Fruit fly (Drosophila melanogaster) whole organism, prepupa: ENCODE data around the gene CG5246.

ENCODE experiments used
- Blimp-1 ChIP-seq: fragments of 200-800 bp; sonication (Bioruptor generic); optimal IDR thresholded peaks from 3 replicates; lab custom pipeline; 2017; ENCODE audit warnings: missing biosample characterization, missing genetic modification characterization, mild to moderate bottlenecking, moderate library complexity, missing genetic modification reagents
- CG10669 ChIP-seq: fragments of 200-800 bp; sonication (Bioruptor generic); optimal IDR thresholded peaks from 3 replicates; lab custom pipeline; 2018; ENCODE audit warnings: missing biosample characterization, mild to moderate bottlenecking, missing genetic modification characterization, moderate library complexity
- CG11762 ChIP-seq: fragments of 200-800 bp; sonication (Bioruptor generic); optimal IDR thresholded peaks from 3 replicates; lab custom pipeline; 2016; ENCODE audit warnings: missing biosample characterization, missing genetic modification characterization; ENCODE audit not compliant: insufficient read depth
- CG15336 ChIP-seq: fragments of 200-800 bp; sonication (Bioruptor generic); IDR thresholded peaks from 2 replicates; pipeline ENCODE4 v1.3.6; 2022; ENCODE audit warnings: missing biosample characterization, missing genetic modification characterization
- CG16779 ChIP-seq: fragments of 200-800 bp; sonication (Bioruptor generic); optimal IDR thresholded peaks from 3 replicates; lab custom pipeline; 2017; ENCODE audit warnings: missing biosample characterization, mild to moderate bottlenecking, missing genetic modification characterization
- CG3032 ChIP-seq: fragments of 200-800 bp; optimal IDR thresholded peaks from 2 replicates; lab custom pipeline; 2019; ENCODE audit warnings: missing biosample characterization, mild to moderate bottlenecking, missing genetic modification characterization, moderate library complexity
- CG31627 ChIP-seq: fragments of 200-800 bp; sonication (Bioruptor generic); optimal IDR thresholded peaks from 3 replicates; lab custom pipeline; 2016; ENCODE audit warnings: missing biosample characterization, missing genetic modification characterization
- CG34406 ChIP-seq: fragments of 200-800 bp; sonication (Bioruptor generic); optimal IDR thresholded peaks from 3 replicates; lab custom pipeline; 2016; ENCODE audit warnings: missing biosample characterization, missing genetic modification characterization
- CG3919 ChIP-seq: fragments of 200-800 bp; sonication (Bioruptor generic); optimal IDR thresholded peaks from 3 replicates; lab custom pipeline; 2016; ENCODE audit warnings: missing biosample characterization, missing genetic modification characterization
- CG4318 ChIP-seq: fragments of 200-800 bp; sonication (Bioruptor generic); optimal IDR thresholded peaks from 3 replicates; lab custom pipeline; 2017; ENCODE audit warnings: missing biosample characterization, mild to moderate bottlenecking, missing genetic modification characterization
- CG6276 ChIP-seq: fragments of 200-800 bp; sonication (Bioruptor generic); optimal IDR thresholded peaks from 2 replicates; lab custom pipeline; 2017; ENCODE audit warnings: missing biosample characterization, mild to moderate bottlenecking, missing genetic modification characterization
- CG6792 ChIP-seq: fragments of 200-800 bp; sonication (Bioruptor generic); optimal IDR thresholded peaks from 3 replicates; lab custom pipeline; 2016; ENCODE audit warnings: missing biosample characterization, missing genetic modification characterization
- CG6808 ChIP-seq: fragments of 200-800 bp; sonication (Bioruptor generic); optimal IDR thresholded peaks from 3 replicates; lab custom pipeline; 2017; ENCODE audit warnings: missing biosample characterization, missing genetic modification characterization, mild to moderate bottlenecking, moderate library complexity, missing genetic modification reagents
- CG6854 ChIP-seq: fragments of 200-800 bp; sonication (Bioruptor generic); optimal IDR thresholded peaks from 2 replicates; lab custom pipeline; 2017; ENCODE audit warnings: missing biosample characterization, mild to moderate bottlenecking, missing genetic modification characterization
- CG8119 ChIP-seq: fragments of 200-800 bp; sonication (Bioruptor generic); IDR thresholded peaks from 3 replicates; pipeline ENCODE4 v1.3.6; 2022; ENCODE audit warnings: missing biosample characterization, missing genetic modification characterization
- CG8632 ChIP-seq: fragments of 200-800 bp; sonication (Bioruptor generic); optimal IDR thresholded peaks from 3 replicates; lab custom pipeline; 2016; ENCODE audit warnings: missing biosample characterization, missing genetic modification characterization
- CG9139 ChIP-seq: fragments of 200-800 bp; sonication (Bioruptor generic); optimal IDR thresholded peaks from 3 replicates; lab custom pipeline; 2017; ENCODE audit warnings: missing biosample characterization, mild to moderate bottlenecking, missing genetic modification characterization
- Eip75B ChIP-seq: fragments of 200-800 bp; sonication (Bioruptor generic); optimal IDR thresholded peaks from 3 replicates; lab custom pipeline; 2016; ENCODE audit warnings: missing biosample characterization, missing genetic modification characterization
- Eip78C ChIP-seq: fragments of 200-800 bp; sonication (Bioruptor generic); peaks from one replicate; lab custom pipeline; 2016; ENCODE audit warnings: missing biosample characterization, missing genetic modification characterization
- Eip93F ChIP-seq: fragments of 200-800 bp; sonication (Bioruptor generic); optimal IDR thresholded peaks from 2 replicates; lab custom pipeline; 2016; ENCODE audit warnings: missing biosample characterization, mild to moderate bottlenecking, missing genetic modification characterization
- Ets96B ChIP-seq: fragments of 200-800 bp; optimal IDR thresholded peaks from 2 replicates; lab custom pipeline; 2019; ENCODE audit warnings: missing biosample characterization, mild to moderate bottlenecking, missing genetic modification characterization, moderate library complexity
- Gug ChIP-seq: fragments of 200-800 bp; sonication (Bioruptor generic); IDR thresholded peaks from 2 replicates; pipeline ENCODE4 v1.3.6; 2022; ENCODE audit warnings: missing biosample characterization, missing genetic modification characterization
- Hr38 ChIP-seq: sonication (Bioruptor generic); optimal IDR thresholded peaks from 2 replicates; lab custom pipeline; 2016; ENCODE audit warnings: missing biosample characterization, missing genetic modification characterization
- Hr4 ChIP-seq: fragments of 200-800 bp; sonication (Bioruptor generic); optimal IDR thresholded peaks from 3 replicates; lab custom pipeline; 2016; ENCODE audit warnings: missing biosample characterization, missing genetic modification characterization
- Lpt ChIP-seq: fragments of 200-800 bp; sonication (Bioruptor generic); optimal IDR thresholded peaks from 3 replicates; lab custom pipeline; 2016; ENCODE audit warnings: missing biosample characterization, missing genetic modification characterization
- OdsH ChIP-seq: fragments of 200-800 bp; sonication (Bioruptor generic); optimal IDR thresholded peaks from 3 replicates; lab custom pipeline; 2016; ENCODE audit warnings: missing biosample characterization, missing genetic modification characterization
- Sox102F ChIP-seq: fragments of 200-800 bp; sonication (Bioruptor generic); optimal IDR thresholded peaks from 2 replicates; lab custom pipeline; 2016; ENCODE audit warnings: missing biosample characterization, mild to moderate bottlenecking, missing genetic modification characterization
- achi ChIP-seq: fragments of 200-800 bp; sonication (Bioruptor generic); optimal IDR thresholded peaks from 3 replicates; lab custom pipeline; 2016; ENCODE audit warnings: missing biosample characterization, missing genetic modification characterization
- cyc ChIP-seq: fragments of 200-800 bp; sonication (Bioruptor generic); optimal IDR thresholded peaks from 3 replicates; lab custom pipeline; 2016; ENCODE audit warnings: missing biosample characterization, missing genetic modification characterization
- dac ChIP-seq: fragments of 200-800 bp; sonication (Bioruptor generic); optimal IDR thresholded peaks from 2 replicates; lab custom pipeline; 2017; ENCODE audit warnings: missing biosample characterization, mild to moderate bottlenecking, missing genetic modification characterization
- dsx ChIP-seq: fragments of 200-800 bp; optimal IDR thresholded peaks from 3 replicates; lab custom pipeline; 2019; ENCODE audit warnings: missing biosample characterization, mild to moderate bottlenecking, missing genetic modification characterization, moderate library complexity; ENCODE audit not compliant: poor library complexity, severe bottlenecking
- eg ChIP-seq: fragments of 200-800 bp; sonication (Bioruptor generic); IDR thresholded peaks from 3 replicates; pipeline ENCODE4 v1.3.6; 2022; ENCODE audit warnings: missing biosample characterization, missing genetic modification characterization
- fd85E ChIP-seq: fragments of 200-800 bp; sonication (Bioruptor generic); optimal IDR thresholded peaks from 3 replicates; lab custom pipeline; 2016; ENCODE audit warnings: missing biosample characterization, missing genetic modification characterization
- fkh ChIP-seq: fragments of 200-800 bp; sonication (Bioruptor generic); optimal IDR thresholded peaks from 3 replicates; lab custom pipeline; 2017; ENCODE audit warnings: missing biosample characterization, mild to moderate bottlenecking, missing genetic modification characterization, moderate library complexity
- net ChIP-seq: fragments of 200-800 bp; sonication (Bioruptor generic); optimal IDR thresholded peaks from 3 replicates; lab custom pipeline; 2016; ENCODE audit warnings: missing biosample characterization, missing genetic modification characterization
- pdm3 ChIP-seq: fragments of 200-800 bp; sonication (Bioruptor generic); optimal IDR thresholded peaks from 3 replicates; lab custom pipeline; 2016; ENCODE audit warnings: missing biosample characterization, missing genetic modification characterization
- salr ChIP-seq, 2 experiments: fragments of 200-800 bp; sonication (Bioruptor generic); optimal IDR thresholded peaks; 3 replicates each; lab custom pipeline; 2016 to 2018; ENCODE audit warnings: missing biosample characterization in 2 of 2, missing genetic modification characterization in 2 of 2, mild to moderate bottlenecking in 1 of 2
- spab ChIP-seq: fragments of 200-800 bp; sonication (Bioruptor generic); optimal IDR thresholded peaks from 2 replicates; lab custom pipeline; 2017; ENCODE audit warnings: missing biosample characterization, mild to moderate bottlenecking, missing genetic modification characterization, missing genetic modification reagents
- ss ChIP-seq, 2 experiments: fragments of 200-800 bp; sonication (Bioruptor generic); optimal IDR thresholded peaks; 2 replicates in 1 of 2; 3 replicates in 1 of 2; lab custom pipeline; 2017 to 2018; ENCODE audit warnings: mild to moderate bottlenecking in 2 of 2, missing biosample characterization in 2 of 2, missing genetic modification characterization in 2 of 2, moderate library complexity in 1 of 2
- svp ChIP-seq: fragments of 200-800 bp; sonication (Bioruptor generic); peaks from one replicate; lab custom pipeline; 2016; ENCODE audit warnings: missing biosample characterization, missing genetic modification characterization
- vri ChIP-seq: fragments of 200-800 bp; sonication (Bioruptor generic); optimal IDR thresholded peaks from 3 replicates; lab custom pipeline; 2016; ENCODE audit warnings: missing biosample characterization, mild to moderate bottlenecking, missing genetic modification characterization

The CG5246 gene

dm6 chr3R:17118917-17119378 is 17.0 kb upstream of the CG5246 start (continued):
- TF ChIP-seq CG8632 (GFP tag; lab: Kevin White, UChicago) (peak; percentile 8), Eip78C (GFP tag; lab: Kevin White, UChicago) (peak; percentile 51), Eip75B (GFP tag; lab: Kevin White, UChicago) (no peak), dsx (no peak), CG4318 (GFP tag; lab: Kevin White, UChicago) (no peak), CG34406 (GFP tag; lab: Kevin White, UChicago) (no peak), spab (GFP tag; lab: Kevin White, UChicago) (no peak), vri (no peak), Gug (no peak), fkh (GFP tag; lab: Kevin White, UChicago) (no peak), Eip93F (no peak), Hr38 (no peak), Lpt (no peak), salr (GFP tag; optimal IDR thresholded peaks at IDR 0.05; lab: Kevin White, UChicago) (no peak), CG31627 (GFP tag; lab: Kevin White, UChicago) (no peak), CG15336 (GFP tag; lab: Robert Waterston, UW) (peak; percentile 30; the same call in 1 of the 2 replicates), CG3032 (tag; lab: Kevin White, UChicago) (no peak), Sox102F (GFP tag; lab: Kevin White, UChicago) (peak; percentile 68), dac (GFP tag; lab: Kevin White, UChicago) (no peak), eg (GFP tag; lab: Robert Waterston, UW) (peak; percentile 7; the same call in 1 of the 3 replicates)

- TF ChIP-seq eg (GFP tag; lab: Robert Waterston, UW) (no peak), Blimp-1 (GFP tag; lab: Kevin White, UChicago) (no peak), OdsH (no peak), CG8119 (GFP tag; lab: Robert Waterston, UW) (no peak), CG6792 (GFP tag; lab: Kevin White, UChicago) (no peak), dac (GFP tag; lab: Kevin White, UChicago) (no peak), CG6854 (GFP tag; lab: Kevin White, UChicago) (no peak), cyc (no peak), fd85E (GFP tag; lab: Kevin White, UChicago) (no peak), CG8632 (GFP tag; lab: Kevin White, UChicago) (no peak), Lpt (no peak), CG9139 (GFP tag; lab: Kevin White, UChicago) (no peak), CG6808 (GFP tag; lab: Kevin White, UChicago) (no peak), CG16779 (no peak), net (no peak), Sox102F (GFP tag; lab: Kevin White, UChicago) (no peak), svp (GFP tag; lab: Kevin White, UChicago) (no peak), pdm3 (GFP tag; lab: Kevin White, UChicago) (no peak), spab (GFP tag; lab: Kevin White, UChicago) (no peak)
Measured at dm6 chr3R:17120165-17120564, 15.7 kb upstream of the CG5246 start, which contains the start of gene CG34278. Gene CG34278, plus strand, starts transcription at chr3R:17120465.

- peak; percentile 26 for TF ChIP-seq fkh (GFP tag; lab: Kevin White, UChicago)
- TF ChIP-seq Hr38: no peak
Measured at dm6 chr3R:17121277-17121676, 14.6 kb upstream of the CG5246 start, which contains the start of gene CG42779. Gene CG42779, plus strand, starts transcription at chr3R:17121577.

dm6 chr3R:17122796-17123504 is 13.0 kb upstream of the CG5246 start:
- no peak for TF ChIP-seq Hr38
- TF ChIP-seq Eip75B (GFP tag; lab: Kevin White, UChicago): no peak
- peak; percentile 2 for TF ChIP-seq cyc
- TF ChIP-seq Eip78C (GFP tag; lab: Kevin White, UChicago): no peak
- TF ChIP-seq CG34406 (GFP tag; lab: Kevin White, UChicago): peak; percentile 64
- TF ChIP-seq Hr4 (GFP tag; lab: Kevin White, UChicago): peak; percentile 29
- TF ChIP-seq CG6808 (GFP tag; lab: Kevin White, UChicago): no peak
- no peak for TF ChIP-seq CG3919 (GFP tag; lab: Kevin White, UChicago)
- TF ChIP-seq CG11762 (GFP tag; lab: Kevin White, UChicago): no peak
- TF ChIP-seq achi (GFP tag; lab: Kevin White, UChicago): peak; percentile 5
- TF ChIP-seq net: peak; percentile 13
- TF ChIP-seq Eip93F: no peak
- no peak for TF ChIP-seq dsx
- no peak for TF ChIP-seq ss (GFP tag; optimal IDR thresholded peaks at IDR 0.05; lab: Kevin White, UChicago)
- peak; percentile 88 for TF ChIP-seq svp (GFP tag; lab: Kevin White, UChicago)
- TF ChIP-seq CG10669 (GFP tag; lab: Kevin White, UChicago): no peak
- TF ChIP-seq CG6276: peak; percentile 25
- no peak for TF ChIP-seq fkh (GFP tag; lab: Kevin White, UChicago)
- TF ChIP-seq Ets96B (tag; lab: Kevin White, UChicago): no peak
- no peak for TF ChIP-seq CG16779
- no peak for TF ChIP-seq CG6854 (GFP tag; lab: Kevin White, UChicago)
- TF ChIP-seq CG8119 (GFP tag; lab: Robert Waterston, UW): peak; percentile 61; the same call in 2 of the 3 replicates
- TF ChIP-seq vri: peak; percentile 46
